Worm (Caenorhabditis elegans) whole organism, midembryonic: ENCODE results near the gene srd-3.

Experiments used
- T22C8.4 ChIP-seq: fragments of 200-800 bp; sonication (Bioruptor generic); IDR thresholded peaks from 2 replicates; pipeline ENCODE4 v1.3.6; 2022; ENCODE audit warnings: missing genetic modification characterization, missing compliant biosample characterization
- cog-1 ChIP-seq: sonication (generic microtip); optimal IDR thresholded peaks from 2 replicates; lab custom pipeline; 2016; ENCODE audit warnings: missing genetic modification characterization, missing compliant biosample characterization
- flt-1 ChIP-seq: fragments of 200-800 bp; sonication (Bioruptor generic); IDR thresholded peaks from 2 replicates; pipeline ENCODE4 v1.3.6; 2022; ENCODE audit warnings: missing genetic modification characterization, missing compliant biosample characterization
- klf-2 ChIP-seq: fragments of 200-800 bp; sonication (Bioruptor generic); conservative IDR thresholded peaks from 2 replicates; pipeline ENCODE4 v1.3.6; 2022; ENCODE audit warnings: missing genetic modification reagents, missing genetic modification characterization, missing compliant biosample characterization
- med-1 ChIP-seq: sonication (generic microtip); optimal IDR thresholded peaks from 2 replicates; lab custom pipeline; 2017; ENCODE audit warnings: missing genetic modification characterization, mild to moderate bottlenecking, missing compliant biosample characterization, antibody characterized with exemption, missing genetic modification reagents; ENCODE audit not compliant: insufficient read depth
- ref-1 ChIP-seq: fragments of 200-800 bp; sonication (Bioruptor generic); conservative IDR thresholded peaks from 2 replicates; pipeline ENCODE4 v1.3.6; 2022; ENCODE audit warnings: missing genetic modification reagents, missing genetic modification characterization, missing compliant biosample characterization
- tab-1 ChIP-seq: fragments of 200-800 bp; sonication (Bioruptor generic); IDR thresholded peaks from 2 replicates; pipeline ENCODE4 v1.3.6; 2022; ENCODE audit warnings: missing genetic modification characterization, missing compliant biosample characterization
- ztf-23 ChIP-seq: fragments of 200-800 bp; sonication (Bioruptor generic); IDR thresholded peaks from 2 replicates; pipeline ENCODE4 v1.3.6; 2022; ENCODE audit warnings: missing genetic modification reagents, missing genetic modification characterization, missing compliant biosample characterization
- ztf-29 ChIP-seq: fragments of 200-800 bp; sonication (Bioruptor generic); IDR thresholded peaks from 2 replicates; pipeline ENCODE4 v1.3.6; 2022; ENCODE audit warnings: missing genetic modification reagents, missing genetic modification characterization, missing compliant biosample characterization

DNA sequence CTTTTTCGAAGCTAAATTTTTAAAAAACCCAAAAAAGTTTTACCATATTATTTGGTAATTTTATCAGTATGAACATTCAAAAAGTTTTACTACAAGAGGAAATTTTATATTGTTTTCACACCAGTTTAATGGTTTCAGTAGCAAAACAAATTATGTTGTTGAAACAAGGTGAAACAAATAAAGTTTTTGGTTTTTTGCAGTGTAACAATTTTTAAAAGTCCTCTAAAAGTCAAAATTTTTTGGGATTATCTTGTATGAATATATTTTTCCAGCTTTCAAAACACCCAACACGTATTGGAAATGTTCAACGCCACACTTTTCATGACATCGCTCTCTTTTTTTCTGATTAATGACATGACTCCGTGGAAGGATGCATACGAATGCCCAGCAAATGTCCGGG, 11.9 kb downstream of the srd-3 start, which contains the start of gene srt-54:
- TF ChIP-seq flt-1 (GFP tag; lab: Robert Waterston, UW) (no peak), cog-1 (no peak), ztf-23 (GFP tag; lab: Robert Waterston, UW) (no peak), klf-2 (GFP tag; lab: Robert Waterston, UW) (no peak), tab-1 (no peak), med-1 (GFP tag; lab: Kevin White, UChicago) (no peak), T22C8.4 (GFP tag; lab: Robert Waterston, UW) (no peak), ref-1 (GFP tag; lab: Robert Waterston, UW) (no peak), ztf-29 (GFP tag; lab: Robert Waterston, UW) (no peak)
